Worm (Caenorhabditis elegans): ENCODE results near the gene R74.2.

Gene R74.2

DNA sequence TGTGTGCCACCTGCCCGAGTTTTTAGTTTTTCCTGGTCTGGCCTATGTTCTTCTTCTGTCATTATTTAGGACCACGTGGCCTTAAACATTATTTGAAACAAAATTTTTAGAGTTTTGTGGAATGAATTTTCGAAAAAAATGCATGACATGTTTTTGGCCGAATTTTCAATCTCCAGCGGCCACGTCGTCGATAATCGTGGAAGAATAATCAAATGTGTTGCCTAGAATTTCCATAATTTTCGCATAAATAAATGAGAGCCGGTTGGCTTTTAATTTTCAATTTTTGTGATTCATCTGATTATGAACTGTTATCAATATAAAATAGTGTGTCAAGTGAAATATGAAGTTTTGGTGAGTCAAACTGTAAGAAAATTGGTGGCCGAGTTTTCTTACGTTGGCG lies 27.0 kb upstream of the R74.2 start, which contains the start of gene C01G12.16:
C01G12.16 (plus strand) TSS at position 301 of the 400 bp plus-strand sequence.
- TF ChIP-seq hlh-6 (tag; optimal IDR thresholded peaks at IDR 0.05) (no peak), madf-2 (tag; optimal IDR thresholded peaks at IDR 0.05) (no peak), pax-1 (tag; optimal IDR thresholded peaks at IDR 0.05) (no peak), K02D7.2 (tag; optimal IDR thresholded peaks at IDR 0.05) (no peak), fkh-6 (tag; optimal IDR thresholded peaks at IDR 0.05) (no peak), unc-3 (GFP tag; conservative IDR thresholded peaks at IDR 0.05) (no peak), unc-3 (tag; optimal IDR thresholded peaks at IDR 0.05) (no peak)

DNA sequence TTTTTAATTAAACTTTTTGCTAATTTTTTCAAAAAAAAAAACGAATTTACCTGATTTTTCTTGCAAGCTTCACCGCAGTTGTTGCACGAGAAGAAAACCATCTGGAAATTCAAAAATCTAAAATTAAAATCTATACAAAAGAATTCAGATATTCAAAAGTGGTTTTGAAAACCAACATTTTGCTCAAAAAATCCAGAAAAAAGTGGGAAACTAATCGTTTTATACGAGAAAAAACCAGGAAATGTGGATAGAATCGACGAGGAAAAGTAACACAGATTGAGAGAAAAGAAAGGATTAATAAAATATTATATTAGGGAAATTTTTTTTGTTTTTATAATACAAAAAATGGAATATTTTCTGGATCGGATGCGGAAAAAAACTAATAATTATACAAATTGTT lies 23.9 kb upstream of the R74.2 start, which contains the start of gene C16C10.8:
C16C10.8 (minus strand) TSS at position 101 of the 400 bp plus-strand sequence.
- TF ChIP-seq unc-3 (GFP tag; conservative IDR thresholded peaks at IDR 0.05) (no peak), unc-3 (tag; optimal IDR thresholded peaks at IDR 0.05) (no peak), mec-3 (tag; optimal IDR thresholded peaks at IDR 0.05; ENCODE audit: borderline replicate concordance) (no peak), ceh-24 (tag; optimal IDR thresholded peaks at IDR 0.05) (no peak), dmd-4 (tag; optimal IDR thresholded peaks at IDR 0.05; ENCODE audit: borderline replicate concordance) (no peak), ttx-3 (tag; optimal IDR thresholded peaks at IDR 0.05) (no peak), fax-1 (tag; optimal IDR thresholded peaks at IDR 0.05) (no peak), K09A11.1 (tag; optimal IDR thresholded peaks at IDR 0.05; ENCODE audit: insufficient read depth) (no peak), hlh-6 (tag; optimal IDR thresholded peaks at IDR 0.05) (no peak), lim-6 (tag; optimal IDR thresholded peaks at IDR 0.05) (no peak), pha-2 (tag; optimal IDR thresholded peaks at IDR 0.05) (no peak), ceh-31 (tag; optimal IDR thresholded peaks at IDR 0.05) (no peak), ceh-48 (tag; optimal IDR thresholded peaks at IDR 0.05) (no peak), ets-4 (tag; optimal IDR thresholded peaks at IDR 0.05) (no peak), F13H6.1 (tag; optimal IDR thresholded peaks at IDR 0.05) (no peak)

DNA sequence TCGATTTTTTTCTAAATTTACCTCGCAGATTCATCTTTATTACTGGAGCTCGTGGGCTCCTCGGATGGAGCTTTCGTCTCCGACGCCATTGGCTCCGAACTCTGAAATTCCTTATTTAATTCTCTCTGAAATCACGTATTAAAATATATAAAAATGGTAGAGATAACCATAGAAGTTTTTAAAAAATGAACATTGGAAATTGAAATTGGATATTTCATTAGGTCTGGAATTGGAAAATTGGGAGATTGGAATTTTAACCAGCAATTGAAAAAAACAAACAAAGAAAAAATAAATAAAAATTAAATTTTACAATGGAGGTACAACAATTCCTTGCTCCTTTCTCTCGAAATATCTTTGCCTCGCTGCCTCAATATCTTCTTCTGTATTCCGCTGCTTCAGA lies 21.2 kb upstream of the R74.2 start, which contains the start of gene rnf-5:
rnf-5 (minus strand) TSS at position 101 of the 400 bp plus-strand sequence.
- TF ChIP-seq sox-4 (tag; optimal IDR thresholded peaks at IDR 0.05) (no peak), tbx-2 (tag; optimal IDR thresholded peaks at IDR 0.05) (no peak), unc-3 (GFP tag; conservative IDR thresholded peaks at IDR 0.05) (no peak), unc-3 (tag; optimal IDR thresholded peaks at IDR 0.05) (no peak), elt-2 (tag; optimal IDR thresholded peaks at IDR 0.05) (no peak), Y22D7AL.16 (tag; optimal IDR thresholded peaks at IDR 0.05) (no peak), hlh-30 (tag; optimal IDR thresholded peaks at IDR 0.05; ENCODE audit: insufficient read depth) (no peak), ceh-6 (GFP tag; optimal IDR thresholded peaks at IDR 0.05) (no peak), pha-4 (tag; optimal IDR thresholded peaks at IDR 0.05) (no peak), tbx-7 (tag; optimal IDR thresholded peaks at IDR 0.05) (no peak), unc-86 (tag; optimal IDR thresholded peaks at IDR 0.05) (no peak), pat-9 (tag; optimal IDR thresholded peaks at IDR 0.05) (no peak), madf-2 (tag; optimal IDR thresholded peaks at IDR 0.05) (no peak), che-1 (tag; optimal IDR thresholded peaks at IDR 0.05) (no peak), ceh-19 (GFP tag; optimal IDR thresholded peaks at IDR 0.05) (no peak)

DNA sequence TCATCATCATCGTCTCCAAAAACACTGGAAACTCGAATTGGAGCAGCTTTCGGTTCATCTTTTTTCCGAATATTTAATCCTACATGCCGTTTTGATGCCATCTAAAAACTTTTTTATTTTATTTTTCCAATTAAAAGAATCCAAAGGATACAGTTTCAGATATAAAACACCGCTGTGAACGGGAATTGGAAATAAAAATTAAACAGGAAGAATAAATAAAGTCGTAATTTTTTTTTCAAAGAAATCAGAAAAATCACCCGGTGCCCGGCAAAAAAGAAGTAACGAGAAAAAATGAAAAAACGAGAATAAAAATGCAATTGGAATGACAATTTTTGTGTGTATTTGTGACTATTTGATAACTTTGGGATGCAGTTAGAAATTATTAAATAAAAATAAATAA lies 19.3 kb upstream of the R74.2 start, which contains the start of gene ccdc-55:
ccdc-55 (minus strand) TSS at position 101 of the 400 bp plus-strand sequence.
- TF ChIP-seq nhr-11 (tag; optimal IDR thresholded peaks at IDR 0.05) (no peak), ceh-48 (tag; optimal IDR thresholded peaks at IDR 0.05) (no peak), ceh-18 (tag; optimal IDR thresholded peaks at IDR 0.05) (no peak), pax-1 (tag; optimal IDR thresholded peaks at IDR 0.05) (no peak)

DNA sequence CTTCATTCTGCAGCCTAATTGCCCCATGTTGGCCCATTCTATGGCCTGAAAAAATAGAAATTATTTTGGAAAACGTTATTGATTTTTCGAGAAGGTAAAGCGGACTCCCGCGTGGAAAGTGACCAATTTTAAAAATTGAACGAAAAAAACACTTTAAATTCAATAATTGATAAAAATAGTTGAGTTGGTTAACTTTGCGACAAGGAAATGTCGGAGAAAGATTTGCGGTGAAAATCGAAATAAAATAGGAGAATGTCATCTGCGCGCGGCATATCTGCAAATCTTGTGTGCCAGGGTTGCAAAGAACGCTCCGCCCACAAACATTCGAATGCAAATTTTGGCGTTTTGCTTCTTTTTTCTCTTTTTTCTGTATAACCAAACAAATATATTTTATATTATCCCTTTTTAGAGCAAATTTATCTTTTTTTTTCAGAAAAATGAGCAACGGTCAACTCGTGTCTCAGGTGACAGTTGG lies 17.0 kb upstream of the R74.2 start, which contains the start of the genes rnf-121 and C16C10.4:
rnf-121 (minus strand) TSS at position 51 of the 475 bp plus-strand sequence.
C16C10.4 (plus strand) TSS at position 434 of the 475 bp plus-strand sequence.
- peak; percentile 92 for TF ChIP-seq ttx-3 (tag; optimal IDR thresholded peaks at IDR 0.05)
- TF ChIP-seq ceh-45 (GFP tag; IDR thresholded peaks at IDR 0.05) = peak; percentile 81; the same call in 1 of the 2 replicates
- peak; percentile 59 for TF ChIP-seq tbx-7 (tag; optimal IDR thresholded peaks at IDR 0.05)
- no peak for TF ChIP-seq unc-55 (GFP tag; optimal IDR thresholded peaks at IDR 0.05)
- TF ChIP-seq fkh-6 (tag; optimal IDR thresholded peaks at IDR 0.05) = peak; percentile 89
- TF ChIP-seq npax-4 (tag; optimal IDR thresholded peaks at IDR 0.05) = peak; percentile 82
- TF ChIP-seq K09A11.1 (tag; optimal IDR thresholded peaks at IDR 0.05; ENCODE audit: insufficient read depth) = peak; percentile 96
- TF ChIP-seq Y22D7AL.16 (tag; optimal IDR thresholded peaks at IDR 0.05) = peak; percentile 83
- peak; percentile 65 for TF ChIP-seq dve-1 (tag; optimal IDR thresholded peaks at IDR 0.05)
- TF ChIP-seq eyg-1 (tag; optimal IDR thresholded peaks at IDR 0.05) = peak; percentile 85
- peak; percentile 90 for TF ChIP-seq tbx-2 (tag; optimal IDR thresholded peaks at IDR 0.05)
- peak; percentile 85 for TF ChIP-seq hlh-6 (tag; optimal IDR thresholded peaks at IDR 0.05)
- TF ChIP-seq nhr-11 (tag; optimal IDR thresholded peaks at IDR 0.05) = no peak
- TF ChIP-seq che-1 (tag; optimal IDR thresholded peaks at IDR 0.05) = peak; percentile 88
- TF ChIP-seq C38D4.7 (GFP tag; optimal IDR thresholded peaks at IDR 0.05) = peak; percentile 90
- TF ChIP-seq ceh-24 (tag; optimal IDR thresholded peaks at IDR 0.05) = peak; percentile 82
- peak; percentile 91 for TF ChIP-seq C08G9.2 (tag; optimal IDR thresholded peaks at IDR 0.05)
- TF ChIP-seq ceh-9 (tag; optimal IDR thresholded peaks at IDR 0.05) = no peak
- peak; percentile 92 for TF ChIP-seq nfya-1 (tag; optimal IDR thresholded peaks at IDR 0.05)
- TF ChIP-seq ama-1 (optimal IDR thresholded peaks at IDR 0.05) = no peak
- peak; percentile 85 for TF ChIP-seq unc-3 (GFP tag; conservative IDR thresholded peaks at IDR 0.05)
- peak; percentile 91 for TF ChIP-seq unc-3 (tag; optimal IDR thresholded peaks at IDR 0.05)

All from whole organism, late embryonic.